Fruit fly (Drosophila melanogaster): ENCODE results near the gene Sec20.

DNA sequence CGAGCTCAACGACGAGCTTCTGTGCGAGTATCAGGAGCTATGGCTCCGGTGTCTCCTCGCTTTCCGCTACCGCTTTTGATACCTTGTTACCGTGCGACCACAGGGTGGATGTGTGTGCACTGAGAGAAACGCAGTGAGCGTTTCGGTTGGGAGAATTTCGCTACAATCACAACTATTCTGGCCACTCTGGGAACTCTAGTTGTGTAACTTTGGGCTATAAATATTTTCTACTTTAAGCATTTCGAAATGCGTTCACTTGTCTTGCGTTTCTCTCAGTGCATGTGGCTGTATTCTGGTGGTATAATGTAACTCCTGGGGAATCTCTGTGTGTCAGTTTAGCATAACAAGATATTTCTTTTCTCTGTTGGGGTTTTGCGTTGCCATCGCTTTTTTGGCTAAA lies 47.1 kb upstream of the Sec20 start:
- TF ChIP-seq psq (optimal IDR thresholded peaks at IDR 0.05) (no peak), usp (GFP tag; optimal IDR thresholded peaks at IDR 0.05) (no peak), Dll (optimal IDR thresholded peaks at IDR 0.05) (no peak)
